Fruit fly (Drosophila melanogaster) whole organism, embryonic: ENCODE data around the gene CG32170.

ENCODE experiments used
- Abd-B ChIP-seq: fragments of 200-800 bp; sonication (Bioruptor generic); optimal IDR thresholded peaks from 2 replicates; lab custom pipeline; 2018; ENCODE audit warnings: missing biosample characterization, mild to moderate bottlenecking, missing genetic modification characterization, moderate library complexity
- CG10462 ChIP-seq: fragments of 200-800 bp; sonication (Bioruptor generic); optimal IDR thresholded peaks from 2 replicates; lab custom pipeline; 2016; ENCODE audit warnings: missing biosample characterization, missing genetic modification characterization
- CG12744 ChIP-seq: fragments of 200-800 bp; sonication (Bioruptor generic); optimal IDR thresholded peaks from 2 replicates; lab custom pipeline; 2016; ENCODE audit warnings: missing biosample characterization, missing genetic modification characterization
- CG15696 ChIP-seq: fragments of 200-800 bp; sonication (Bioruptor generic); optimal IDR thresholded peaks from 2 replicates; lab custom pipeline; 2019; ENCODE audit warnings: missing biosample characterization, mild to moderate bottlenecking, missing genetic modification characterization, moderate library complexity
- Fer1 ChIP-seq: fragments of 200-800 bp; sonication (Bioruptor generic); optimal IDR thresholded peaks from 2 replicates; lab custom pipeline; 2017; ENCODE audit warnings: missing biosample characterization, mild to moderate bottlenecking, missing genetic modification characterization
- NK7.1 ChIP-seq: fragments of 200-800 bp; sonication (Bioruptor generic); optimal IDR thresholded peaks from 3 replicates; lab custom pipeline; 2016; ENCODE audit warnings: missing biosample characterization, missing genetic modification characterization
- Sin3A ChIP-seq: fragments of >200 bp; optimal IDR thresholded peaks from 2 replicates; lab custom pipeline; 2018
- gce ChIP-seq: fragments of 200-800 bp; sonication (Bioruptor generic); IDR thresholded peaks from 3 replicates; pipeline ENCODE4 v1.3.6; 2022; ENCODE audit warnings: missing biosample characterization, missing genetic modification characterization
- h ChIP-seq: fragments of >200 bp; optimal IDR thresholded peaks from 2 replicates; lab custom pipeline; 2017
- ranshi ChIP-seq: fragments of 200-800 bp; sonication (Bioruptor generic); IDR thresholded peaks from 2 replicates; pipeline ENCODE4 v1.3.6; 2022; ENCODE audit warnings: missing biosample characterization, missing genetic modification characterization
- z ChIP-seq: fragments of 200-800 bp; sonication (Bioruptor generic); IDR thresholded peaks from 3 replicates; pipeline ENCODE4 v1.3.6; 2022; ENCODE audit warnings: missing biosample characterization, missing genetic modification characterization
- zen2 ChIP-seq: fragments of 200-800 bp; sonication (Bioruptor generic); IDR thresholded peaks from 3 replicates; pipeline ENCODE4 v1.3.6; 2022; ENCODE audit warnings: missing biosample characterization, missing genetic modification characterization; ENCODE audit not compliant: partially characterized antibody
- zf30C ChIP-seq: fragments of 200-800 bp; sonication (Bioruptor generic); optimal IDR thresholded peaks from 3 replicates; lab custom pipeline; 2018; ENCODE audit warnings: missing biosample characterization, mild to moderate bottlenecking, missing genetic modification characterization

- no peak for TF ChIP-seq CG15696 (tag; lab: Kevin White, UChicago)
- no peak for TF ChIP-seq CG12744 (GFP tag; lab: Kevin White, UChicago)
- TF ChIP-seq NK7.1 (GFP tag; lab: Kevin White, UChicago): no peak
- TF ChIP-seq gce (GFP tag; lab: Robert Waterston, UW): no peak
- no peak for TF ChIP-seq zf30C (GFP tag; lab: Kevin White, UChicago)
- TF ChIP-seq z: no peak
- TF ChIP-seq ranshi (GFP tag; lab: Robert Waterston, UW): no peak
- no peak for TF ChIP-seq h (lab: Kevin White, UChicago)
- no peak for TF ChIP-seq Sin3A (lab: Kevin White, UChicago)
- TF ChIP-seq CG10462 (GFP tag; lab: Kevin White, UChicago): no peak
- peak; percentile 6 for TF ChIP-seq Fer1 (GFP tag; lab: Kevin White, UChicago)
- no peak for TF ChIP-seq zen2 (GFP tag; lab: Robert Waterston, UW)
- TF ChIP-seq Abd-B (GFP tag; lab: Kevin White, UChicago): no peak
Measured at dm6 chr3L:16893647-16894046, 16.5 kb downstream of the CG32170 start.
